Fruit fly (Drosophila melanogaster) whole organism, embryonic: ENCODE measurements around the gene CG4957.

Source experiments
- Asciz ChIP-seq: fragments of 200-800 bp; sonication (Bioruptor generic); optimal IDR thresholded peaks from 2 replicates; lab custom pipeline; 2017; ENCODE audit warnings: missing biosample characterization, mild to moderate bottlenecking, missing genetic modification characterization, missing genetic modification reagents
- CG10543 ChIP-seq: fragments of 200-800 bp; sonication (Bioruptor generic); optimal IDR thresholded peaks from 3 replicates; lab custom pipeline; 2017; ENCODE audit warnings: missing biosample characterization, mild to moderate bottlenecking, missing genetic modification characterization, moderate library complexity
- CG12236 ChIP-seq: fragments of 200-800 bp; sonication (Bioruptor generic); optimal IDR thresholded peaks from 2 replicates; lab custom pipeline; 2016; ENCODE audit warnings: missing biosample characterization, missing genetic modification characterization
- CG1233 ChIP-seq: fragments of 200-800 bp; sonication (Bioruptor generic); optimal IDR thresholded peaks from 4 replicates; lab custom pipeline; 2018; ENCODE audit warnings: missing biosample characterization, mild to moderate bottlenecking, missing genetic modification characterization
- CG13894 ChIP-seq: fragments of 200-800 bp; sonication (Bioruptor generic); optimal IDR thresholded peaks from 3 replicates; lab custom pipeline; 2018; ENCODE audit warnings: missing biosample characterization, mild to moderate bottlenecking, missing genetic modification characterization, moderate library complexity
- CG14050 ChIP-seq: fragments of 200-800 bp; sonication (Bioruptor generic); IDR thresholded peaks from 3 replicates; pipeline ENCODE4 v1.3.6; 2022; ENCODE audit warnings: missing biosample characterization, missing genetic modification characterization
- CG14441 ChIP-seq: fragments of 200-800 bp; sonication (Bioruptor generic); IDR thresholded peaks from 2 replicates; pipeline ENCODE4 v1.3.6; 2022; ENCODE audit warnings: missing biosample characterization, missing genetic modification characterization
- CG15073 ChIP-seq: fragments of 200-800 bp; sonication (Bioruptor generic); optimal IDR thresholded peaks from 2 replicates; lab custom pipeline; 2016; ENCODE audit warnings: missing biosample characterization, missing genetic modification characterization
- CG16779 ChIP-seq: fragments of 200-800 bp; sonication (Bioruptor generic); IDR thresholded peaks from 2 replicates; pipeline ENCODE4 v1.3.6; 2022; ENCODE audit warnings: missing biosample characterization, missing genetic modification characterization
- CG16815 ChIP-seq: fragments of 200-800 bp; sonication (Bioruptor generic); optimal IDR thresholded peaks from 3 replicates; lab custom pipeline; 2017; ENCODE audit warnings: missing biosample characterization, mild to moderate bottlenecking, missing genetic modification characterization
- CG1792 ChIP-seq: fragments of 200-800 bp; sonication (Bioruptor generic); optimal IDR thresholded peaks from 2 replicates; lab custom pipeline; 2016; ENCODE audit warnings: missing biosample characterization, missing genetic modification characterization
- CG2712 ChIP-seq: fragments of 200-800 bp; optimal IDR thresholded peaks from 3 replicates; lab custom pipeline; 2019; ENCODE audit warnings: missing biosample characterization, mild to moderate bottlenecking, missing genetic modification characterization, moderate library complexity
- CG30431 ChIP-seq: fragments of 200-800 bp; sonication (Bioruptor generic); optimal IDR thresholded peaks from 2 replicates; lab custom pipeline; 2017; ENCODE audit warnings: missing biosample characterization, missing genetic modification characterization
- CG34422 ChIP-seq: fragments of 200-800 bp; sonication (Bioruptor generic); IDR thresholded peaks from 3 replicates; pipeline ENCODE4 v1.3.6; 2022; ENCODE audit warnings: missing biosample characterization, missing genetic modification characterization
- CG3847 ChIP-seq: fragments of 200-800 bp; sonication (Bioruptor generic); IDR thresholded peaks from 2 replicates; pipeline ENCODE4 v1.3.6; 2022; ENCODE audit warnings: missing biosample characterization, missing genetic modification characterization
- CG5180 ChIP-seq: fragments of 200-800 bp; sonication (Bioruptor generic); optimal IDR thresholded peaks from 3 replicates; lab custom pipeline; 2017; ENCODE audit warnings: missing biosample characterization, missing genetic modification characterization, mild to moderate bottlenecking, moderate library complexity, missing genetic modification reagents
- CG9817 ChIP-seq: fragments of 200-800 bp; sonication (Bioruptor generic); optimal IDR thresholded peaks from 2 replicates; lab custom pipeline; 2018; ENCODE audit warnings: missing biosample characterization, mild to moderate bottlenecking, missing genetic modification characterization, moderate library complexity
- D19A ChIP-seq: fragments of 200-800 bp; optimal IDR thresholded peaks from 3 replicates; lab custom pipeline; 2019; ENCODE audit warnings: missing biosample characterization, mild to moderate bottlenecking, missing genetic modification characterization, moderate library complexity
- Doc3 ChIP-seq: fragments of 200-800 bp; sonication (Bioruptor generic); IDR thresholded peaks from 3 replicates; pipeline ENCODE4 v1.3.6; 2022; ENCODE audit warnings: missing biosample characterization, missing genetic modification characterization; ENCODE audit not compliant: partially characterized antibody
- HLH4C ChIP-seq: fragments of 200-800 bp; sonication (Bioruptor generic); IDR thresholded peaks from 3 replicates; pipeline ENCODE4 v1.3.6; 2022; ENCODE audit warnings: missing biosample characterization, missing genetic modification characterization; ENCODE audit not compliant: partially characterized antibody
- Hey ChIP-seq: fragments of 200-800 bp; sonication (Bioruptor generic); optimal IDR thresholded peaks from 3 replicates; lab custom pipeline; 2018; ENCODE audit warnings: missing biosample characterization, mild to moderate bottlenecking, missing genetic modification characterization
- Hmr ChIP-seq: fragments of 200-800 bp; sonication (Bioruptor generic); optimal IDR thresholded peaks from 3 replicates; lab custom pipeline; 2017; ENCODE audit warnings: mild to moderate bottlenecking, missing biosample characterization, missing genetic modification reagents, missing genetic modification characterization
- Hr78 ChIP-seq, 2 experiments: fragments of 200-800 bp in 1 of 2; fragments of >200 bp in 1 of 2; sonication (Bioruptor generic) in 1 of 2; optimal IDR thresholded peaks; 2 replicates each; lab custom pipeline; 2017 to 2019; ENCODE audit warnings: missing biosample characterization in 2 of 2, missing genetic modification characterization in 2 of 2, mild to moderate bottlenecking in 1 of 2, moderate library complexity in 1 of 2
- Hsf ChIP-seq: fragments of 200-800 bp; sonication (Bioruptor generic); optimal IDR thresholded peaks from 3 replicates; lab custom pipeline; 2016; ENCODE audit warnings: missing biosample characterization, missing genetic modification characterization
- NK7.1 ChIP-seq: fragments of 200-800 bp; sonication (Bioruptor generic); optimal IDR thresholded peaks from 3 replicates; lab custom pipeline; 2016; ENCODE audit warnings: missing biosample characterization, missing genetic modification characterization
- Pdp1 ChIP-seq, 2 experiments: fragments of 200-800 bp; sonication (Bioruptor generic); optimal IDR thresholded peaks; 3 replicates each; lab custom pipeline; 2016; ENCODE audit warnings: missing biosample characterization in 2 of 2, missing genetic modification characterization in 2 of 2, mild to moderate bottlenecking in 1 of 2, moderate library complexity in 1 of 2
- Trl ChIP-seq, 3 experiments: fragments of >200 bp in 2 of 3; fragments of 200-800 bp in 1 of 3; sonication (Bioruptor generic) in 1 of 3; optimal IDR thresholded peaks; 2 replicates in 1 of 3; 3 replicates in 2 of 3; lab custom pipeline; 2016 to 2017; ENCODE audit warnings: missing biosample characterization in 1 of 3, missing genetic modification characterization in 1 of 3
- abd-A ChIP-seq: fragments of 200-800 bp; sonication (Bioruptor generic); optimal IDR thresholded peaks from 3 replicates; lab custom pipeline; 2019; ENCODE audit warnings: missing biosample characterization, mild to moderate bottlenecking, missing genetic modification characterization, moderate library complexity
- br ChIP-seq: fragments of >200 bp; optimal IDR thresholded peaks from 2 replicates; lab custom pipeline; 2017
- caup ChIP-seq: fragments of 200-800 bp; sonication (Bioruptor generic); optimal IDR thresholded peaks from 3 replicates; lab custom pipeline; 2017; ENCODE audit warnings: missing biosample characterization, mild to moderate bottlenecking, missing genetic modification characterization, moderate library complexity; ENCODE audit not compliant: severe bottlenecking
- corto ChIP-seq: fragments of 200-800 bp; sonication (Bioruptor generic); optimal IDR thresholded peaks from 2 replicates; lab custom pipeline; 2016; ENCODE audit warnings: missing biosample characterization, mild to moderate bottlenecking, missing genetic modification characterization, moderate library complexity
- dpn ChIP-seq, 2 experiments: fragments of 200-800 bp; sonication (Bioruptor generic); optimal IDR thresholded peaks; 3 replicates each; lab custom pipeline; 2016; ENCODE audit warnings: missing biosample characterization in 2 of 2, missing genetic modification characterization in 2 of 2
- fu2 ChIP-seq: fragments of 200-800 bp; sonication (Bioruptor generic); optimal IDR thresholded peaks from 2 replicates; lab custom pipeline; 2016; ENCODE audit warnings: missing biosample characterization, missing genetic modification characterization
- gro ChIP-seq: fragments of 200-800 bp; sonication (Bioruptor generic); optimal IDR thresholded peaks from 2 replicates; lab custom pipeline; 2016; ENCODE audit warnings: missing biosample characterization, missing genetic modification characterization
- hb ChIP-seq: fragments of 200-800 bp; sonication (Bioruptor generic); IDR thresholded peaks from 3 replicates; pipeline ENCODE4 v1.3.6; 2022; ENCODE audit warnings: missing biosample characterization, missing genetic modification characterization; ENCODE audit not compliant: partially characterized antibody
- hth ChIP-seq: fragments of >200 bp; optimal IDR thresholded peaks from 2 replicates; lab custom pipeline; 2017; ENCODE audit warnings: inconsistent platforms
- ind ChIP-seq: fragments of 200-800 bp; sonication (Bioruptor generic); optimal IDR thresholded peaks from 3 replicates; lab custom pipeline; 2016; ENCODE audit warnings: missing biosample characterization, missing genetic modification characterization
- lbe ChIP-seq: fragments of 200-800 bp; sonication (Bioruptor generic); optimal IDR thresholded peaks from 2 replicates; lab custom pipeline; 2016; ENCODE audit warnings: missing biosample characterization, mild to moderate bottlenecking, missing genetic modification characterization
- nerfin-1 ChIP-seq: fragments of 200-800 bp; sonication (Bioruptor generic); optimal IDR thresholded peaks from 3 replicates; lab custom pipeline; 2019; ENCODE audit warnings: missing biosample characterization, mild to moderate bottlenecking, missing genetic modification characterization, moderate library complexity
- nmo ChIP-seq: fragments of 200-800 bp; sonication (Bioruptor generic); optimal IDR thresholded peaks from 2 replicates; lab custom pipeline; 2018; ENCODE audit warnings: missing biosample characterization, mild to moderate bottlenecking, missing genetic modification characterization, moderate library complexity
- salm ChIP-seq: fragments of 200-800 bp; sonication (Bioruptor generic); optimal IDR thresholded peaks from 2 replicates; lab custom pipeline; 2018; ENCODE audit warnings: missing biosample characterization, mild to moderate bottlenecking, missing genetic modification characterization
- scrt ChIP-seq: fragments of 200-800 bp; sonication (Bioruptor generic); optimal IDR thresholded peaks from 2 replicates; lab custom pipeline; 2018; ENCODE audit warnings: missing biosample characterization, mild to moderate bottlenecking, missing genetic modification characterization, moderate library complexity
- sens ChIP-seq: fragments of 200-800 bp; sonication (Bioruptor generic); peaks from one replicate; lab custom pipeline; 2016; ENCODE audit warnings: missing biosample characterization, missing genetic modification characterization
- sna ChIP-seq: fragments of 200-800 bp; sonication (Bioruptor generic); IDR thresholded peaks from 2 replicates; pipeline ENCODE4 v1.3.6; 2022; ENCODE audit warnings: missing biosample characterization, missing genetic modification characterization; ENCODE audit not compliant: partially characterized antibody
- stwl ChIP-seq: fragments of 200-800 bp; sonication (Bioruptor generic); optimal IDR thresholded peaks from 3 replicates; lab custom pipeline; 2018; ENCODE audit warnings: missing biosample characterization, mild to moderate bottlenecking, missing genetic modification characterization, moderate library complexity
- tin ChIP-seq: fragments of 200-800 bp; sonication (Bioruptor generic); optimal IDR thresholded peaks from 3 replicates; lab custom pipeline; 2016; ENCODE audit warnings: missing biosample characterization, missing genetic modification characterization
- vvl ChIP-seq: fragments of 200-800 bp; sonication (Bioruptor generic); IDR thresholded peaks from 2 replicates; pipeline ENCODE4 v1.3.6; 2022; ENCODE audit warnings: missing biosample characterization, missing genetic modification characterization
- z ChIP-seq: fragments of 200-800 bp; sonication (Bioruptor generic); IDR thresholded peaks from 3 replicates; pipeline ENCODE4 v1.3.6; 2022; ENCODE audit warnings: missing biosample characterization, missing genetic modification characterization

Gene CG4957

DNA sequence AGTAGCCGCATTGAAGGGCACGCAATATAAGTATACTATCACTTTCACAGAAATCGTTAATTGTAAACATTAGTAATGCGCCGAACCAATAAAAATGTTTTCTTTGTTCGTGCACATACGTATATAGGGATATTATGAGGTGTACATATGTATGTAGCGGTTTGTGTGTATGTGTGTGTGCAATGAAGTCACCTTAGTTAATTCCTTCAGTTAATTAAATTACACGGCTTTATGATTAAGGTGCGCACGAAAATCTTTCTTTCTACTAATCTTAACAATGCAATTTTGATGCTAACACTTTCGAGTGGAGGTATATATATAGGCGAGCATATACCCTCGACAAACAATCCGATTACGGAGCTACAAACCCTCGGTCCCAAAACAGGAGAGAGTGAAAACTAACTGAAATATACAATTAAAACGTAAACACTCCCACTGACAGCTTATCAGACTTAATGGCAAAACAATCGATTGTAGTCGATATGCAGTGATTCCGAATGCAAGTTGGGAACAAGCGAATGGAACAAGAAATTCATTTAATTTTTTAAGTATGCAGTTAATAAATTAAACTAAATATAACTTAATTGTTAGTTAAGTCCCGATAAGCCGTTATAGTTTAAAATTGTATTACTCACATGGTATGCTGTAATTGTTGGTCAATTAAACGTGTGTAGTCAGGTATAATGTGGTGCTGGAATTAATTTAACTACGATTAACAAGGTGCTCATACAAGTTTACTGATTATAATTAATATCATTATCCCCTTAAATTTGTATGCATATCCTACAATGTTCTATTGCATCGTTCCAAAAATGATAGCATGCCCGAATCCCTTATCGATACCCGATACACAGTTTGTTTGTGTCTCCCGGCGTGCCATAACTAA lies 47.9 kb upstream of the CG4957 start, which contains the start of the genes Npc1a and Prosalpha6 (continued):
- TF ChIP-seq gro (GFP tag; lab: Kevin White, UChicago) = no peak
- TF ChIP-seq dpn (GFP tag; optimal IDR thresholded peaks at IDR 0.05; lab: Kevin White, UChicago) = no peak
- TF ChIP-seq ind (GFP tag; lab: Kevin White, UChicago) = no peak
- TF ChIP-seq Doc3 (GFP tag; lab: Robert Waterston, UW) = 0 out of 3 replicates have a peak, but pooled peaks have one; percentile 28
- no peak for TF ChIP-seq abd-A (tag; lab: Kevin White, UChicago)
- TF ChIP-seq CG34422 (GFP tag; lab: Robert Waterston, UW) = peak; percentile 34; the same call in 1 of the 3 replicates
- TF ChIP-seq nerfin-1 = no peak
- TF ChIP-seq CG14441 (GFP tag; lab: Robert Waterston, UW) = no peak
- TF ChIP-seq D19A (tag; lab: Kevin White, UChicago) = no peak
- no peak for TF ChIP-seq CG16815 (GFP tag; lab: Kevin White, UChicago)
- TF ChIP-seq CG30431 (GFP tag; lab: Kevin White, UChicago) = no peak
- TF ChIP-seq Asciz (GFP tag; lab: Kevin White, UChicago) = no peak
- no peak for TF ChIP-seq CG14050 (GFP tag; lab: Robert Waterston, UW)
- no peak for TF ChIP-seq tin
- TF ChIP-seq br (lab: Kevin White, UChicago) = no peak
- TF ChIP-seq lbe (GFP tag; lab: Kevin White, UChicago) = no peak
- TF ChIP-seq CG9817 (tag; lab: Kevin White, UChicago) = no peak
- TF ChIP-seq nmo (GFP tag; lab: Kevin White, UChicago) = peak; percentile 72
- no peak for TF ChIP-seq Trl (optimal IDR thresholded peaks at IDR 0.05; lab: Kevin White, UChicago)
- no peak for TF ChIP-seq Trl (GFP tag; optimal IDR thresholded peaks at IDR 0.05; lab: Kevin White, UChicago)
- no peak for TF ChIP-seq CG12236 (GFP tag; lab: Kevin White, UChicago)
- TF ChIP-seq hb (GFP tag; lab: Robert Waterston, UW) = peak; percentile 71; the same call in 1 of the 3 replicates
- TF ChIP-seq hth = no peak
- no peak for TF ChIP-seq CG1233 (GFP tag; lab: Kevin White, UChicago)
- peak; percentile 46 for TF ChIP-seq Hsf (GFP tag; lab: Kevin White, UChicago)
- TF ChIP-seq scrt (GFP tag; lab: Kevin White, UChicago) = peak; percentile 14
- no peak for TF ChIP-seq CG10543 (GFP tag; lab: Kevin White, UChicago)
- TF ChIP-seq fu2 (GFP tag; lab: Kevin White, UChicago) = no peak
- TF ChIP-seq sna (GFP tag; lab: Robert Waterston, UW) = 0 out of 2 replicates have a peak, but pooled peaks have one; percentile 43
- TF ChIP-seq CG5180 (GFP tag; lab: Kevin White, UChicago) = peak; percentile 21
- no peak for TF ChIP-seq salm (tag; lab: Kevin White, UChicago)
- no peak for TF ChIP-seq vvl (GFP tag; lab: Robert Waterston, UW)
- peak; percentile 66; the same call in 2 of the 3 replicates for TF ChIP-seq HLH4C (GFP tag; lab: Robert Waterston, UW)
- no peak for TF ChIP-seq CG1792
- peak; percentile 34 for TF ChIP-seq stwl (tag; lab: Kevin White, UChicago)
- TF ChIP-seq z = no peak
- no peak for TF ChIP-seq Hey
- TF ChIP-seq CG2712 (tag; lab: Kevin White, UChicago) = peak; percentile 51
- TF ChIP-seq sens (GFP tag; lab: Kevin White, UChicago) = peak; percentile 77
- TF ChIP-seq corto (GFP tag; lab: Kevin White, UChicago) = no peak
- no peak for TF ChIP-seq CG16779 (GFP tag; lab: Robert Waterston, UW)
- no peak for TF ChIP-seq Hmr (GFP tag; lab: Kevin White, UChicago)
- TF ChIP-seq CG13894 (tag; lab: Kevin White, UChicago) = no peak
- no peak for TF ChIP-seq NK7.1 (GFP tag; lab: Kevin White, UChicago)
- TF ChIP-seq caup (GFP tag; lab: Kevin White, UChicago) = no peak
- peak; percentile 9 to 40 for TF ChIP-seq Pdp1 (GFP tag; optimal IDR thresholded peaks at IDR 0.05; lab: Kevin White, UChicago)
- TF ChIP-seq CG3847 (GFP tag; lab: Robert Waterston, UW) = no peak
- no peak for TF ChIP-seq Hr78 (GFP tag; optimal IDR thresholded peaks at IDR 0.05; lab: Kevin White, UChicago)
- TF ChIP-seq CG15073 = no peak
